Worm (Caenorhabditis elegans): ENCODE results near the gene srpa-68.

DNA sequence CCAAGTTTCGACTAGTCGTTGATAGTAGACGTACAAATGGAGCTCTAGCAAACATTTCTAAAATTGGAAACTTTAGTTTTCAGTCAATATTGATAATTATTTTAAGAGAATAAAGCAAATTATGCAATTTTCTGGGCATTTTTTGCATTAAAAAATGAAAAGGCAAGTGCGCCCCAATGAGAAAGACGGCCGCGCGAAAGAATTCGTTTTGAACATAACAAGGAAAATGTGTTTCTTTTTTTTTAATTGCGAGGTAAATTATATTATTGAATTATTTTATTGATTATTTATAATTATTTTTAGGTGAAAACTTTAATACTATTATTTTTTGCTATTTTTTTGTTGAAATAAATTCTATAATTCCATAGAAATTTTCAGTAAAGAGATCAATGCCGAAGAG is 20.0 kb downstream of the srpa-68 start, which contains the start of the genes tsfm-1 and capg-2:
- no peak for TF ChIP-seq ama-1 (optimal IDR thresholded peaks at IDR 0.05)
- no peak for TF ChIP-seq ZK546.5 (tag; optimal IDR thresholded peaks at IDR 0.05)
- no peak for TF ChIP-seq lin-39 (tag; optimal IDR thresholded peaks at IDR 0.05)
- TF ChIP-seq elt-2 (tag; optimal IDR thresholded peaks at IDR 0.05): no peak
- TF ChIP-seq fos-1 (tag; optimal IDR thresholded peaks at IDR 0.05): no peak
- no peak for TF ChIP-seq skn-1 (tag; optimal IDR thresholded peaks at IDR 0.05)
- no peak for TF ChIP-seq egl-27 (tag; optimal IDR thresholded peaks at IDR 0.05)
- TF ChIP-seq zag-1 (tag; optimal IDR thresholded peaks at IDR 0.05): no peak
- TF ChIP-seq snpc-4 (tag; optimal IDR thresholded peaks at IDR 0.05): no peak
